Worm (Caenorhabditis elegans) whole organism, L3 larva: ENCODE data around the gene srj-44.

Experiments
- ZK546.5 ChIP-seq: sonication (generic microtip); optimal IDR thresholded peaks from 2 replicates; lab custom pipeline; 2017; ENCODE audit warnings: missing biosample characterization, missing genetic modification characterization
- ceh-28 ChIP-seq: fragments of 150-350 bp; optimal IDR thresholded peaks from 2 replicates; lab custom pipeline; 2014; ENCODE audit warnings: missing biosample characterization, missing genetic modification reagents, missing genetic modification characterization
- elt-2 ChIP-seq: sonication (generic microtip); optimal IDR thresholded peaks from 2 replicates; lab custom pipeline; 2016; ENCODE audit warnings: missing genetic modification reagents, mild to moderate bottlenecking, missing genetic modification characterization, missing compliant biosample characterization
- jun-1 ChIP-seq: fragments of 150-350 bp; optimal IDR thresholded peaks from 2 replicates; lab custom pipeline; 2014; ENCODE audit warnings: missing biosample characterization, missing genetic modification reagents, missing genetic modification characterization
- nhr-12 ChIP-seq: fragments of 150-350 bp; optimal IDR thresholded peaks from 2 replicates; lab custom pipeline; 2014; ENCODE audit warnings: missing biosample characterization, missing genetic modification characterization
- nhr-23 ChIP-seq: fragments of 150-350 bp; optimal IDR thresholded peaks from 2 replicates; lab custom pipeline; 2014; ENCODE audit warnings: missing biosample characterization, missing genetic modification reagents, missing genetic modification characterization
- nhr-43 ChIP-seq: sonication (generic microtip); optimal IDR thresholded peaks from 2 replicates; lab custom pipeline; 2016; ENCODE audit warnings: mild to moderate bottlenecking, missing genetic modification characterization, missing compliant biosample characterization; ENCODE audit not compliant: poor library complexity, severe bottlenecking
- nhr-77 ChIP-seq: fragments of 150-350 bp; optimal IDR thresholded peaks from 2 replicates; lab custom pipeline; 2014; ENCODE audit warnings: missing biosample characterization, missing genetic modification characterization
- pqm-1 ChIP-seq: fragments of 150-350 bp; optimal IDR thresholded peaks from 2 replicates; lab custom pipeline; 2017; ENCODE audit warnings: missing biosample characterization, missing genetic modification characterization, inconsistent platforms
- skn-1 ChIP-seq: fragments of 150-350 bp; optimal IDR thresholded peaks from 2 replicates; lab custom pipeline; 2014; ENCODE audit warnings: missing biosample characterization, missing genetic modification characterization
- tbx-2 ChIP-seq: sonication (generic microtip); optimal IDR thresholded peaks from 2 replicates; lab custom pipeline; 2016; ENCODE audit warnings: mild to moderate bottlenecking, missing genetic modification characterization, missing compliant biosample characterization
- unc-39 ChIP-seq: sonication (generic microtip); optimal IDR thresholded peaks from 4 replicates; lab custom pipeline; 2017; ENCODE audit warnings: missing biosample characterization, missing genetic modification characterization
- zag-1 ChIP-seq: fragments of 150-350 bp; optimal IDR thresholded peaks from 2 replicates; lab custom pipeline; 2014; ENCODE audit warnings: missing biosample characterization, missing genetic modification characterization

DNA sequence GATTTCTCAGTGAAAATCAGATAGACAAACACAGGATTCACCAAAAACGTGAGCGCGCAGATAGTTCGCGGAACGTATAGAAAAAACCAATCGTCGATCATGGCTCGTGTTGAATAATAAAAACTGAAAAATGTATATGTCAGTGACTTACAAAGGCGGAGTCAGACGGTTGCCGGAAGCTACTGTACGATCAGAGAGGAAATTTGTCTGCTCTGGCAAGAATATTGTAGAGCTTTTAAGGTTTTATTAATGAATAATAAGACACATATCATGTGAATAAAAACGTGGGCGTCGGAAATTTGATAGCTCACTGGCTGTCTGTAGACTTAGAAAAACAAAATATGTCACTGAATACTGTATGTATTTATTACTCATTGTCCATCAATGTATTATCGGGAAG is 9.8 kb upstream of the srj-44 start, which contains the start of gene srj-57:
- TF ChIP-seq zag-1 (tag; lab: Kevin White, UChicago) (no peak), skn-1 (no peak), nhr-77 (no peak), elt-2 (tag; lab: Kevin White, UChicago) (no peak), tbx-2 (tag; lab: Kevin White, UChicago) (no peak), ceh-28 (tag; lab: Kevin White, UChicago) (no peak), pqm-1 (no peak), nhr-43 (tag; lab: Kevin White, UChicago) (no peak), nhr-23 (tag; lab: Kevin White, UChicago) (no peak), ZK546.5 (tag; lab: Kevin White, UChicago) (no peak), jun-1 (no peak), unc-39 (no peak), nhr-12 (tag; lab: Kevin White, UChicago) (no peak)
